Worm (Caenorhabditis elegans): Measurements from ENCODE around the gene cest-25.

DNA sequence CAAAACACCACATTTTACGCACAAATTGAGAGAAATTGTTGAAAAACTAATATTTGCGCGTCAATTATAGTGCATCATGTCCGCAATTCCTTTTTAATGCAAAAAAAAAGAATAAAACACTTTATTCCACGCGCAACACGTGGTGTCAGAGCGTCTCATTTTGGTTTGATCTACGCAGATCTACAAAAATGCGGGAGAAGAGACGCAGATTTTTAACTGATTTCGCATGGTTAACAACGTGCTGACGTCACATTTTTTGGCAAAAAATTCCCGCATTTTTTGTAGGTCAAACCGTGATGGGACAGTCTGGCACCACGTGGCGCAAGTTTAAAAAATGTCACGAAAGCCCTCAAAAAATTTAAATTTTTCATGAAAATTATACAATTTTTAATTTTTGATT is 29.1 kb downstream of the cest-25 start:
- TF ChIP-seq nhr-23 (tag; optimal IDR thresholded peaks at IDR 0.05) (no peak), nhr-25 (tag; optimal IDR thresholded peaks at IDR 0.05) (no peak), R02D3.7 (tag; optimal IDR thresholded peaks at IDR 0.05) (no peak), nhr-10 (tag; optimal IDR thresholded peaks at IDR 0.05) (no peak), unc-62 (GFP tag; optimal IDR thresholded peaks at IDR 0.05) (no peak)

Data from whole organism, L2 larva.